Fruit fly (Drosophila melanogaster): ENCODE results near the gene RpS19b.

Gene RpS19b

dm6 chr3R:23888273-23889220 lies 44.8 kb downstream of the RpS19b start:
- TF ChIP-seq Myc (optimal IDR thresholded peaks at IDR 0.05) (no peak), Sin3A (optimal IDR thresholded peaks at IDR 0.05) (no peak), psq (optimal IDR thresholded peaks at IDR 0.05) (no peak), insv (optimal IDR thresholded peaks at IDR 0.05) (no peak)

- TF ChIP-seq Sin3A (optimal IDR thresholded peaks at IDR 0.05), result no peak
Measured at dm6 chr3R:23887572-23887971, 45.8 kb downstream of the RpS19b start.

DNA sequence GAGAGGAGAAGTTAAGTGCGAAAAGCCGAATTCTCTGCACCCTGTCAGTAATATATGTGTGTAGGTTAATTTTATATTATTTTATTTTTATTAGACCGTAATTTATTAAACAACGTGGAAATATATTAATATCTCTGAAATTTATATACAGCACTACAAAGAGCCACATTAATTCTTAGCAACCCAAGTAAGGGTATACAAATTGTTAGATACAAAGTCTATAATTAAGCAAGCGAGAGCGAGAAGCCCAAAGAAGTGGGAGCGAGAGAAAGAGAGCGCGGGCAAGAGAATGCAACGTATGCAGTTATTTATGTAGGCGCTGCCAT lies 46.3 kb downstream of the RpS19b start:
- TF ChIP-seq Sin3A (optimal IDR thresholded peaks at IDR 0.05) (no peak), psq (optimal IDR thresholded peaks at IDR 0.05) (no peak), h (optimal IDR thresholded peaks at IDR 0.05) (no peak), Myc (optimal IDR thresholded peaks at IDR 0.05) (no peak), insv (optimal IDR thresholded peaks at IDR 0.05) (no peak), ttk (optimal IDR thresholded peaks at IDR 0.05) (no peak)

DNA sequence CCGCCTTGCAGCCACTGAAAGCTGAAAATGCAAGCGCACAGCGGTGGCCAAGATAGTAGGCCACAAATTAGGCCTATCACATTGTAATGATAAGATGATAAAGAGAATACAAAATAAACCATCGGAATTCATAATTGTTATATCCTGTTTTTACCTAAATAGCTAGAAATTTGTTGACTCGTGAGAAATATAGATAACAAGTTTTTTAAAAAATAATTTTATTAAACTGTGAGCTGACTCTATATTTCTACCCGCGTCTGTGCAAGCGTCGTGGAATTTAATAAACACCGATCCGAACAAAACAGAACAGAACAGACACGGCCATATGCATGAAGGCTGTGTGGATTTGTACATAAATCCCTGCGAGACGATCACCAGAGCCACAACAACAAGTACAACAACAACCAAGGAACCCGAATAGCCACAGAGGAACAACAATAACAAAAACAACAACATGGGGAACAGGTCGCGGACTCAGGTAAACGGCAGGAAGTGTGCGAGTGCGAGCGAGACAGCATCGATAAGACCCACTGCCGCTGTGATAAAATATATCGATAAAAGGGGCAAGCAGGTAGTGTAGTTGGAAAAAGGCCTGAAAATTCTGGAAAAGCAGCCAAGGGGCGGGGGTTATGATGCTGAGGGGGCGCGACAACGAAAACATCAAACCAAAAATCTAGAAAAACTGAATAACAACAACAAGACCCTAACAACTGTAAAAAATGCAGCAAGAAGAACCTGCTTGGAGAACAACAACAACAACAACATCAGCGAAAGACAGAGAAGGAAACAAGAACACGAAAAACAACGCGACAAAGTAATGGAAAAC lies 46.8 kb downstream of the RpS19b start:
- TF ChIP-seq ttk (optimal IDR thresholded peaks at IDR 0.05) (no peak), h (optimal IDR thresholded peaks at IDR 0.05) (no peak), Sin3A (optimal IDR thresholded peaks at IDR 0.05) (no peak)

DNA sequence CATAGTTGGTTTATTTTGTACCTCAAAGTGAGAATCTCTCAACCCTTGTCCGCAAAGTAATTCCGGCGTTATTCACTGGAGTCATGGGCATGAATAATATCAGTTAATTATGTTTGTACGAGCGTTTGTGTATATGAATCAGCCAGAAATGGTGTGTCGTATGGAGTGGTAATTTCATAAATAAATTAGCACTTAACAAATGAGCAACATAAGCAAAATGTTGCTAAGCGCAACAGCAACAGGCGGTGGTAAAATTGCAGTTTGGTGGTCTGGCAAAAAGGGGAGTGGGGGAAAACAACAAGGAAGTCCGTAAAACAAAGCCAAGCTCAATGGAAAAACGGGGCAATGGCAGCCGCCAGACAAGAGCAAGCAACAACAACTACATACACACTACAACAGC lies 47.7 kb downstream of the RpS19b start:
- no peak for TF ChIP-seq Myc (optimal IDR thresholded peaks at IDR 0.05)
- no peak for TF ChIP-seq insv (optimal IDR thresholded peaks at IDR 0.05)
- no peak for TF ChIP-seq Sin3A (optimal IDR thresholded peaks at IDR 0.05)
- TF ChIP-seq h (optimal IDR thresholded peaks at IDR 0.05), result no peak

DNA sequence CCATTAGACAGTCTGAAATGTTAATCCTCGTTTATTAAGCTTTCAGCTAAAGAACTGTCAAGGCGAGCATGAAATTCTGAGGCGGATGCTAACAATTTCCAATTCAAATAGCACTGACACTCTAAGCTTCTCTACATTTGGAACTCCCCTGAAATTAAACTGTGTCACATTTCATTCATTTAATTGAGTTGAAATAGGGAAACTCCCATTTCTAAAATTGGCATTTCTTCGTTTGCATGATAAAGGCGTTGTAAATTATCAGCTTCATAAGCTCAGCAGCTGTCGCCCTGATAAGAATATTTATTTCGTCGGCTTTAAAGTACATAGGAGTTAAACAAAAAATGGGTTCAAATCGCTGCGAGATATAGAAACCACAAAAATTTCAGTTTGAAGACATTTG lies 48.1 kb downstream of the RpS19b start:
- no peak for TF ChIP-seq Myc (optimal IDR thresholded peaks at IDR 0.05)
- no peak for TF ChIP-seq insv (optimal IDR thresholded peaks at IDR 0.05)
- TF ChIP-seq Sin3A (optimal IDR thresholded peaks at IDR 0.05), result no peak
- TF ChIP-seq h (optimal IDR thresholded peaks at IDR 0.05), result no peak
- TF ChIP-seq psq (optimal IDR thresholded peaks at IDR 0.05), result no peak
- TF ChIP-seq ttk (optimal IDR thresholded peaks at IDR 0.05), result no peak

- TF ChIP-seq insv (optimal IDR thresholded peaks at IDR 0.05) (no peak), Myc (optimal IDR thresholded peaks at IDR 0.05) (no peak), h (optimal IDR thresholded peaks at IDR 0.05) (no peak), Sin3A (optimal IDR thresholded peaks at IDR 0.05) (no peak), psq (optimal IDR thresholded peaks at IDR 0.05) (no peak), ttk (optimal IDR thresholded peaks at IDR 0.05) (no peak)
Measured at dm6 chr3R:23884088-23884727, 49.1 kb downstream of the RpS19b start.

Measured in Kc167 (cell line).